Fruit fly (Drosophila melanogaster): ENCODE data around the gene Zip89B.

DNA sequence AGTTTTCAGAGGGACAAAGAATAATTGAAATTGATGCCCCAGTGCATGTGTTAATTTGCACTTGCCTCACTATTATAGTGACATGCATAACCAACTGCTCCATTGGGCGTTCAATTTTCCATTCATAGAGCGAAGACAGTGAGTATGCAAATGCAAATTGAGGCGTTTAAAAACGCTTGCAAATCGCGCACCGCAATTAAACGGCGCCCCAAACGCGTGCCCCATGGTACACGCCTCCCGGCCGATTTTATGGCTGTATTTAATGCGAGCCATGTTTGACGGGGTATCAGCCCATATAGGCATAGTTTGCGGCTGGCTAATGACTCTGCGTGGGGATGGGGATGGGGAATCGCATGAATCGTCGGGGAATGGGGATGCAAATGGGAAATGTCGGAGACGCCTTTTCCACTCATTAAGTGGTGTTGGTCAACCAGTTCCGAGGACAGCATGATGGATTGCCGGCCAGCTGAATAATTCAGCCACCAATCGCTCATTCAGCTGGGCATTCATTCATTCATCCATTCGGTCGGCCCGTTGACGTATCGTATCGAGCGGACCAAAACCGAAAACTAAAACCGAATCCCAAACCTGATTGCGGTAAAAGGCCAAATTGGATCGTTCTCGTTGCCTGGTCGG is 30.0 kb downstream of the Zip89B start:
- TF ChIP-seq kay (GFP tag; ENCODE audit: borderline replicate concordance) (no peak), Hr96 (GFP tag; optimal IDR thresholded peaks at IDR 0.05) (no peak)
